Worm (Caenorhabditis elegans) whole organism, L4 larva: ENCODE measurements around the gene B0507.8.

Source experiments
- ceh-82 ChIP-seq: sonication (generic microtip); optimal IDR thresholded peaks from 2 replicates; lab custom pipeline; 2017; ENCODE audit warnings: missing biosample characterization, missing genetic modification characterization
- ces-1 ChIP-seq: fragments of 150-350 bp; sonication (generic microtip); optimal IDR thresholded peaks from 4 replicates; lab custom pipeline; 2014; ENCODE audit warnings: missing biosample characterization, missing genetic modification reagents, missing genetic modification characterization
- dmd-9 ChIP-seq: fragments of 200-800 bp; sonication (Bioruptor generic); IDR thresholded peaks from 2 replicates; pipeline ENCODE4 v1.3.6; 2022; ENCODE audit warnings: missing genetic modification reagents, missing genetic modification characterization, missing compliant biosample characterization
- fkh-10 ChIP-seq: fragments of 150-350 bp; optimal IDR thresholded peaks from 2 replicates; lab custom pipeline; 2014; ENCODE audit warnings: missing biosample characterization, missing genetic modification reagents, missing genetic modification characterization
- jun-1 ChIP-seq: fragments of 150-350 bp; optimal IDR thresholded peaks from 2 replicates; lab custom pipeline; 2014; ENCODE audit warnings: missing biosample characterization, missing genetic modification reagents, missing genetic modification characterization
- lin-13 ChIP-seq: fragments of 150-350 bp; optimal IDR thresholded peaks from 2 replicates; lab custom pipeline; 2014; ENCODE audit warnings: missing biosample characterization, missing genetic modification reagents, missing genetic modification characterization
- nhr-11 ChIP-seq: fragments of 150-350 bp; optimal IDR thresholded peaks from 2 replicates; lab custom pipeline; 2014; ENCODE audit warnings: missing biosample characterization, missing genetic modification characterization
- nhr-28 ChIP-seq: fragments of 150-350 bp; optimal IDR thresholded peaks from 2 replicates; lab custom pipeline; 2014; ENCODE audit warnings: missing biosample characterization, missing genetic modification characterization
- pha-4 ChIP-seq, 2 experiments: fragments of 150-350 bp in 1 of 2; fragments of 200-800 bp in 1 of 2; sonication (Bioruptor generic) in 1 of 2; IDR thresholded peaks in 1 of 2; optimal IDR thresholded peaks in 1 of 2; 2 replicates each; pipeline versions ENCODE4 v1.3.6 to Lab custom; 2014 to 2022; ENCODE audit warnings: missing genetic modification characterization in 2 of 2, missing genetic modification reagents in 2 of 2, missing biosample characterization in 1 of 2, missing compliant biosample characterization in 1 of 2
- saeg-2 ChIP-seq: fragments of 200-800 bp; sonication (Bioruptor generic); IDR thresholded peaks from 2 replicates; pipeline ENCODE4 v1.3.6; 2022; ENCODE audit warnings: missing genetic modification reagents, missing genetic modification characterization, missing compliant biosample characterization
- unc-62 ChIP-seq, 3 experiments: fragments of 150-350 bp in 1 of 3; sonication (generic microtip); optimal IDR thresholded peaks in 2 of 3; peaks in 1 of 3; 1 replicate in 1 of 3; 2 replicates in 2 of 3; lab custom pipeline; 2014 to 2017; ENCODE audit warnings: missing biosample characterization in 3 of 3, missing genetic modification characterization in 3 of 3, missing genetic modification reagents in 3 of 3, missing genotype in 1 of 3
- vab-7 ChIP-seq: fragments of 200-800 bp; sonication (Bioruptor generic); IDR thresholded peaks from 2 replicates; pipeline ENCODE4 v1.3.6; 2022; ENCODE audit warnings: missing genetic modification reagents, missing genetic modification characterization, missing compliant biosample characterization
- ztf-11 ChIP-seq: fragments of 150-350 bp; optimal IDR thresholded peaks from 2 replicates; lab custom pipeline; 2014; ENCODE audit warnings: missing biosample characterization, missing genetic modification characterization

ce11 chrV:8765938-8766337, 3.2 kb upstream of the B0507.8 start, which contains the start of gene B0507.9:
- no peak for TF ChIP-seq fkh-10
- TF ChIP-seq ztf-11 (tag; lab: Kevin White, UChicago), result no peak
- TF ChIP-seq pha-4 (GFP tag; IDR thresholded peaks at IDR 0.05; lab: Robert Waterston, UW), result no peak
- no peak for TF ChIP-seq pha-4 (tag; optimal IDR thresholded peaks at IDR 0.05; lab: Kevin White, UChicago)
- no peak for TF ChIP-seq unc-62 (GFP tag; optimal IDR thresholded peaks at IDR 0.05 in 1 of 2; lab: Kevin White, UChicago)
- no peak for TF ChIP-seq unc-62 (tag; optimal IDR thresholded peaks at IDR 0.05; lab: Kevin White, UChicago)
- TF ChIP-seq saeg-2, result no peak
- TF ChIP-seq ces-1 (GFP tag; lab: Kevin White, UChicago), result no peak
- TF ChIP-seq lin-13 (GFP tag; lab: Kevin White, UChicago), result no peak
- TF ChIP-seq nhr-11 (tag; lab: Kevin White, UChicago), result no peak
- no peak for TF ChIP-seq jun-1
- TF ChIP-seq nhr-28 (tag; lab: Kevin White, UChicago), result no peak
- TF ChIP-seq ceh-82 (tag; lab: Kevin White, UChicago), result no peak
- no peak for TF ChIP-seq dmd-9
- no peak for TF ChIP-seq vab-7
